Fruit fly (Drosophila melanogaster): ENCODE data around the gene mRpL3.

DNA sequence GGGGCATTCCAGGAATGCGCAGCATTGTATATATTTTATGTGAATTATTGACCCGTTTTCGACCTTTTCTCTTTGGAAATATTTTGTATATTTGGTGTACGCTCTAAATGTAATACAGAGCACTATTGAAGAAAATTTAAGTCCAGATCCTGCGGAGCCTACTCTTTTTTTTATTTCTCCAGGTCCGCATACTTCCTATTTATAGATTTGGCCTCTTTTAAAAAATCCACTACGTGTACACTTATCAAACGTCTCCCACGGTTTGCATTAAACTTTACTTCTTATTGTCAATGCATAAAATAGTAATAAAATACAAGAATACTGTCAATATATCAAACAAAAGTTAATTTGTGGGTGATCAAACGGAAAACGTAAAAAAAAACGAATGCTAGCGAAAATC, 22.6 kb downstream of the mRpL3 start, which contains the start of gene Efhc1.1:
- no peak for TF ChIP-seq Sin3A (optimal IDR thresholded peaks at IDR 0.05)
- TF ChIP-seq ttk (optimal IDR thresholded peaks at IDR 0.05): no peak
- TF ChIP-seq Myc (optimal IDR thresholded peaks at IDR 0.05): no peak
- no peak for TF ChIP-seq h (optimal IDR thresholded peaks at IDR 0.05)

All from Kc167 (cell line).